Fruit fly (Drosophila melanogaster) whole organism, larva: ENCODE results near the gene CG31817.

Experiments
- noc ChIP-seq: fragments of 200-800 bp; sonication (Bioruptor generic); optimal IDR thresholded peaks from 3 replicates; lab custom pipeline; 2019; ENCODE audit warnings: missing biosample characterization, mild to moderate bottlenecking, missing genetic modification characterization, moderate library complexity

CG31817 gene

dm6 chr2L:16282856-16283255, 54.8 kb downstream of the CG31817 start:
- TF ChIP-seq noc: no peak

- no peak for TF ChIP-seq noc
These were observed 55.6 kb downstream of the CG31817 start for dm6 chr2L:16282077-16282471.

- TF ChIP-seq noc: no peak
These were observed 56.1 kb downstream of the CG31817 start for dm6 chr2L:16281419-16282076.
